Worm (Caenorhabditis elegans) whole organism, L1 larva: ENCODE measurements around the gene T01D3.1.
A peak's percentile ranks its signal among the peaks of the same experiment; 100 is the strongest.

Source experiments
- Y116A8C.19 ChIP-seq: sonication (generic microtip); optimal IDR thresholded peaks from 2 replicates; lab custom pipeline; 2016; ENCODE audit warnings: missing compliant biosample characterization, missing genetic modification characterization, borderline replicate concordance
- aha-1 ChIP-seq: fragments of 150-350 bp; optimal IDR thresholded peaks from 2 replicates; lab custom pipeline; 2014; ENCODE audit warnings: missing biosample characterization, missing genetic modification characterization
- alr-1 ChIP-seq: fragments of 200-800 bp; sonication (Bioruptor generic); optimal IDR thresholded peaks from 2 replicates; lab custom pipeline; 2018; ENCODE audit warnings: borderline replicate concordance, mild to moderate bottlenecking, missing genetic modification characterization, missing compliant biosample characterization
- aly-2 ChIP-seq: fragments of 150-350 bp; optimal IDR thresholded peaks from 2 replicates; lab custom pipeline; 2014; ENCODE audit warnings: missing biosample characterization, missing genetic modification characterization
- blmp-1 ChIP-seq: fragments of 150-350 bp; optimal IDR thresholded peaks from 2 replicates; lab custom pipeline; 2014; ENCODE audit warnings: missing biosample characterization, missing genetic modification characterization
- ceh-63 ChIP-seq: fragments of 200-800 bp; sonication (Bioruptor generic); optimal IDR thresholded peaks from 2 replicates; lab custom pipeline; 2018; ENCODE audit warnings: mild to moderate bottlenecking, missing genetic modification characterization, missing compliant biosample characterization
- ceh-8 ChIP-seq: fragments of 200-800 bp; sonication (Bioruptor generic); optimal IDR thresholded peaks from 2 replicates; lab custom pipeline; 2018; ENCODE audit warnings: mild to moderate bottlenecking, missing genetic modification characterization, moderate library complexity, missing compliant biosample characterization
- ceh-88 ChIP-seq: fragments of 200-800 bp; sonication (Bioruptor generic); IDR thresholded peaks from 2 replicates; pipeline ENCODE4 v1.3.6; 2022; ENCODE audit warnings: missing genetic modification characterization, missing compliant biosample characterization
- ces-1 ChIP-seq: fragments of 150-350 bp; optimal IDR thresholded peaks from 2 replicates; lab custom pipeline; 2014; ENCODE audit warnings: missing biosample characterization, missing genetic modification reagents, missing genetic modification characterization
- dsc-1 ChIP-seq: sonication (generic microtip); optimal IDR thresholded peaks from 2 replicates; lab custom pipeline; 2016; ENCODE audit warnings: mild to moderate bottlenecking, missing genetic modification characterization, missing compliant biosample characterization
- efl-1 ChIP-seq, 4 experiments: fragments of 150-350 bp; optimal IDR thresholded peaks in 3 of 4; peaks in 1 of 4; 1 replicate in 1 of 4; 2 replicates in 3 of 4; lab custom pipeline; 2014; ENCODE audit warnings: missing biosample characterization in 2 of 4, missing genetic modification characterization in 2 of 4, missing genetic modification reagents in 2 of 4
- egl-27 ChIP-seq, 2 experiments: fragments of 150-350 bp in 1 of 2; sonication (generic microtip); optimal IDR thresholded peaks; 3 replicates each; lab custom pipeline; 2017 to 2018; ENCODE audit warnings: missing biosample characterization in 2 of 2, missing genetic modification characterization in 2 of 2, missing genetic modification reagents in 2 of 2
- elt-2 ChIP-seq: sonication (generic microtip); optimal IDR thresholded peaks from 2 replicates; lab custom pipeline; 2016; ENCODE audit warnings: missing genetic modification characterization, mild to moderate bottlenecking, inconsistent platforms, missing compliant biosample characterization, missing genetic modification reagents
- elt-3 ChIP-seq, 6 experiments: fragments of 150-350 bp in 1 of 6; sonication (generic microtip); optimal IDR thresholded peaks; 2 replicates each; lab custom pipeline; 2017 to 2018; ENCODE audit warnings: missing biosample characterization in 6 of 6, missing genetic modification characterization in 6 of 6, inconsistent platforms in 1 of 6
- ets-5 ChIP-seq: fragments of 200-800 bp; sonication (Bioruptor generic); IDR thresholded peaks from 2 replicates; pipeline ENCODE4 v1.3.6; 2022; ENCODE audit warnings: missing genetic modification characterization, missing compliant biosample characterization
- fkh-4 ChIP-seq: sonication (generic microtip); optimal IDR thresholded peaks from 2 replicates; lab custom pipeline; 2016; ENCODE audit warnings: missing compliant biosample characterization, missing genetic modification characterization, borderline replicate concordance
- fos-1 ChIP-seq: fragments of 150-350 bp; optimal IDR thresholded peaks from 2 replicates; lab custom pipeline; 2014; ENCODE audit warnings: missing biosample characterization, missing genetic modification characterization
- hlh-17 ChIP-seq: fragments of 200-800 bp; sonication (Bioruptor generic); optimal IDR thresholded peaks from 2 replicates; lab custom pipeline; 2018; ENCODE audit warnings: missing genetic modification characterization, mild to moderate bottlenecking, missing compliant biosample characterization, moderate library complexity, borderline replicate concordance
- irx-1 ChIP-seq: sonication (generic microtip); optimal IDR thresholded peaks from 2 replicates; lab custom pipeline; 2016; ENCODE audit warnings: missing genetic modification characterization, missing compliant biosample characterization
- isw-1 ChIP-seq: fragments of 200-800 bp; sonication (Bioruptor generic); IDR thresholded peaks from 2 replicates; pipeline ENCODE4 v1.3.6; 2022; ENCODE audit warnings: missing genetic modification characterization, missing compliant biosample characterization
- lin-14 ChIP-seq: fragments of 200-800 bp; sonication (Bioruptor generic); optimal IDR thresholded peaks from 2 replicates; lab custom pipeline; 2018; ENCODE audit warnings: mild to moderate bottlenecking, missing genetic modification characterization, moderate library complexity, missing compliant biosample characterization
- lin-15B ChIP-seq: fragments of 150-350 bp; sonication (generic microtip); optimal IDR thresholded peaks from 3 replicates; lab custom pipeline; 2014; ENCODE audit warnings: missing biosample characterization, missing genetic modification characterization
- lin-35 ChIP-seq, 2 experiments: fragments of 150-350 bp; optimal IDR thresholded peaks; 2 replicates each; lab custom pipeline; 2014; ENCODE audit warnings: missing biosample characterization in 2 of 2, missing genetic modification characterization in 2 of 2, missing genetic modification reagents in 2 of 2
- lsy-2 ChIP-seq, 2 experiments: fragments of 150-350 bp; optimal IDR thresholded peaks; 2 replicates each; lab custom pipeline; 2014; ENCODE audit warnings: missing biosample characterization in 2 of 2, missing genetic modification characterization in 2 of 2
- mep-1 ChIP-seq: fragments of 150-350 bp; optimal IDR thresholded peaks from 2 replicates; lab custom pipeline; 2014; ENCODE audit warnings: missing biosample characterization, missing genetic modification characterization
- nhr-11 ChIP-seq: fragments of 150-350 bp; optimal IDR thresholded peaks from 2 replicates; lab custom pipeline; 2014; ENCODE audit warnings: missing biosample characterization, missing genetic modification characterization
- nhr-237 ChIP-seq: fragments of 150-350 bp; optimal IDR thresholded peaks from 2 replicates; lab custom pipeline; 2014; ENCODE audit warnings: missing biosample characterization, missing genetic modification characterization
- nhr-28 ChIP-seq: fragments of 150-350 bp; optimal IDR thresholded peaks from 2 replicates; lab custom pipeline; 2014; ENCODE audit warnings: missing biosample characterization, missing genetic modification characterization
- nhr-47 ChIP-seq: sonication (generic microtip); optimal IDR thresholded peaks from 2 replicates; lab custom pipeline; 2016; ENCODE audit warnings: mild to moderate bottlenecking, missing genetic modification characterization, moderate library complexity, missing compliant biosample characterization
- nhr-76 ChIP-seq: sonication (generic microtip); optimal IDR thresholded peaks from 2 replicates; lab custom pipeline; 2017; ENCODE audit warnings: missing biosample characterization, missing genetic modification characterization
- nhr-90 ChIP-seq: sonication (generic microtip); optimal IDR thresholded peaks from 2 replicates; lab custom pipeline; 2016; ENCODE audit warnings: mild to moderate bottlenecking, missing genetic modification characterization, missing compliant biosample characterization; ENCODE audit not compliant: poor library complexity
- snu-23 ChIP-seq: sonication (generic microtip); optimal IDR thresholded peaks from 2 replicates; lab custom pipeline; 2016; ENCODE audit warnings: missing genetic modification characterization, missing compliant biosample characterization
- sup-37 ChIP-seq: fragments of 200-800 bp; sonication (Bioruptor generic); optimal IDR thresholded peaks from 2 replicates; lab custom pipeline; 2018; ENCODE audit warnings: mild to moderate bottlenecking, missing genetic modification characterization, missing compliant biosample characterization
- tbx-2 ChIP-seq: sonication (generic microtip); optimal IDR thresholded peaks from 2 replicates; lab custom pipeline; 2016; ENCODE audit warnings: missing genetic modification characterization, missing compliant biosample characterization
- vab-15 ChIP-seq: sonication (generic microtip); optimal IDR thresholded peaks from 2 replicates; lab custom pipeline; 2017; ENCODE audit warnings: missing genotype, mild to moderate bottlenecking, missing genetic modification characterization, missing compliant biosample characterization
- xbp-1 ChIP-seq: sonication (generic microtip); optimal IDR thresholded peaks from 2 replicates; lab custom pipeline; 2016; ENCODE audit warnings: missing genetic modification characterization, missing compliant biosample characterization
- ztf-4 ChIP-seq: fragments of 150-350 bp; optimal IDR thresholded peaks from 2 replicates; lab custom pipeline; 2014; ENCODE audit warnings: missing biosample characterization, missing genetic modification characterization

T01D3.1 gene

DNA sequence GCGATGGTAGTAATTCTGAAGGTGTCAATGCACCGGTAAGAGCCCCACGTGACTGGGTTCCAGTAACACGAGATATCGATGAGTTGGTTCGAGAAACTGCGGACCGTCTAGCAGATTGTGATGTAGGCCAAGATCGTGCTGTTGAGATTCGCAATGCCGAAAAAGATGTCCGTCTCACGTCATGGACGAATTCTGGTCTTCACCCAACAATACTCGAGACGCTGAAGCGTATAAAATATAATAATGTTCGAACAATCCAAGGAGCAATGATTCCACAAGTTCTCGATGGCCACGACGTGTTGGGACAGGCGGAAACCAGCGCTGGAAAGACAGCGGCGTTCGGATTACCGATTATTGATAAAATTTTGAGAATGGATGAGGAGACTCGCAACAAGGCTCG lies 23.2 kb upstream of the T01D3.1 start:
- TF ChIP-seq nhr-90 (no peak), isw-1 (GFP tag; lab: Robert Waterston, UW) (no peak), ces-1 (GFP tag; lab: Kevin White, UChicago) (no peak), nhr-28 (tag; lab: Kevin White, UChicago) (no peak), dsc-1 (tag; lab: Kevin White, UChicago) (no peak), tbx-2 (no peak), vab-15 (tag; lab: Kevin White, UChicago) (no peak), nhr-76 (tag; lab: Kevin White, UChicago) (no peak), fkh-4 (tag; lab: Kevin White, UChicago) (no peak), sup-37 (GFP tag; lab: Kevin White, UChicago) (no peak), lin-35 (GFP tag; optimal IDR thresholded peaks at IDR 0.05; lab: Kevin White, UChicago) (no peak), blmp-1 (tag; lab: Kevin White, UChicago) (no peak), mep-1 (tag; lab: Kevin White, UChicago) (no peak), xbp-1 (tag; lab: Kevin White, UChicago) (no peak)

DNA sequence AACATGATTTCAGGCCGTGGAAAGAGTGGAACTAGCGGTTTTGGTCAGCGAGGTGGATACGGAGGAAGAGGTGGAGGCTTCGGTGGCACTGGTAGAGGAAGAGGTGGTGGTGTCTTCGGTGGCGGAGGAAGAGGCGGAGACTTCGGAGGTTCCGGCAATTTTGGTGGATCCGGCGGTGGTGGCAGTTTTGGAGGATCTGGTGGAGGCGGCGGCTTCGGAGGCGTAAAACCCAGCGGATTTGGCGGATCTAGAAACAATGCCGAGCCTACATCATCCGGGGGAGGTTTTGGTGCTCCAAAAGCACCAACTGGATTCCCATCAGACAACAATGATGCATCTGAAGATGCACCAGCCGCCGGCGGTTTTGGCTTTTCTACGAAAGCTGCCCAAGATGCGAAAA lies 21.4 kb upstream of the T01D3.1 start:
- TF ChIP-seq irx-1 (no peak), snu-23 (GFP tag; lab: Kevin White, UChicago) (no peak), Y116A8C.19 (tag; lab: Kevin White, UChicago) (no peak), aha-1 (tag; lab: Kevin White, UChicago) (no peak), egl-27 (tag; optimal IDR thresholded peaks at IDR 0.05; lab: Kevin White, UChicago) (no peak), ceh-8 (no peak), ets-5 (no peak), elt-2 (tag; lab: Kevin White, UChicago) (no peak), nhr-47 (tag; lab: Kevin White, UChicago) (no peak), elt-3 (tag; optimal IDR thresholded peaks at IDR 0.05; lab: Kevin White, UChicago) (no peak), ceh-88 (no peak), vab-15 (tag; lab: Kevin White, UChicago) (no peak), nhr-237 (tag; lab: Kevin White, UChicago) (no peak), aly-2 (no peak), alr-1 (tag; lab: Kevin White, UChicago) (no peak), fos-1 (no peak), lin-14 (GFP tag; lab: Kevin White, UChicago) (no peak), lsy-2 (tag; optimal IDR thresholded peaks at IDR 0.05; lab: Kevin White, UChicago) (no peak)
- TF ChIP-seq, all 84 proteins: peak for 0

DNA sequence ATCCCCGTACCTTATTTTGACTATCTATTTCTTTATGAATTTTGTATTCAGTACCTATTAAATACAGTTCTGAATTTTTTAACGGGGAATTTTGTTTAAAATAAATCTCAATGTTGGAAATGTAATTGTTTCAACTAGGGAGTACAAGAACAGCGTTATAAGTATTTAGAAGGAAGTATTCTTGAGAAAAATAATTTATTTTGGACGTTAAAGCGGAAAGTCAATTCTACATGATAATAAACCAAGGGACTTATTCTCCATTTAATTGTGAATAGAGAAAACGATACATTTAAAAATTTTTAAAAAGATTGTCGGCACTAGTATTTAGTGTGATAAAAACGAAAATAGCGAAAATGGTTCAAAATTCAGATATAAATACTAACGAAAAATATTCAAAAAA lies 20.5 kb upstream of the T01D3.1 start:
- TF ChIP-seq lin-15B (tag; lab: Kevin White, UChicago) (no peak), ztf-4 (tag; lab: Kevin White, UChicago) (no peak), ceh-63 (GFP tag; lab: Kevin White, UChicago) (no peak), hlh-17 (no peak), irx-1 (no peak)

DNA sequence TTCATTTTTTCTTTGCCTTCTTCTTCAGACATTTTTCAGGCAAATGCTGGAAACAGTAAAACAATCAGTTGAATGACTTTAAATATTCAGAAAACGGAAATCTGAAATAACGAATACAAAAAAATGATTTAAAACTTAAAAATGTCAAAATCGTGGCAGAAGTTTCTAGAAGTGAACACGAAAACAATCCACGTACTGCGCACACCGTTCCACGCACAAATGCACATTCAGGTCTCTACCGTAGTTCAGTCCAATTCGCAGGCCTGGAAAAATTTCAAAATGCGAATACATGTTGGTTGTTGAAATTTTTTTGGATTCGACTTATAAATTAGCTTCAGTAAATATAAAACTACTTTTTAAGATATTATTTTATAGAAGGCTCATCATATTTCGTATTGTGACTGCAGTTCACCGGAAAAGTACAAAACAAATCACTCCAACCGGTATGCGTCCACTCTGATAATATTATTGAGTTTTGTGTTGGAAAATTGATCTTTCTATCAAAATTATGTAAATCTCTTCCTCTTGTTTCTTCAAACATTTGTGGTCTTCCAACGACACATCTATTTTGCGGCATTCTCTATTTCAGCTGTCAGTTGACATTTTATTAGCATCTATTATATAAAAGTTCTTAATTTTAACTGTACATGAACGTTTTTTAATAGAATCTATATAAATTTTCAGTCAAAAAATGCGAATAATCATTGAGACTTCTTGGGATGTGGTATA lies 17.6 kb upstream of the T01D3.1 start, which contains the start of the genes mip-2 and F58G11.4:
Gene mip-2 (minus strand): TSS at position 48 of the 729 bp plus-strand sequence.
Gene F58G11.4 (plus strand): TSS at position 679 of the 729 bp plus-strand sequence.
- TF ChIP-seq efl-1 (optimal IDR thresholded peaks at IDR 0.05; lab: Kevin White, UChicago) = no peak
- peak in 1 of 2 experiments; percentile 84 for TF ChIP-seq efl-1 (GFP tag; optimal IDR thresholded peaks at IDR 0.05 in 1 of 2; lab: Kevin White, UChicago)
- no peak for TF ChIP-seq nhr-11 (tag; lab: Kevin White, UChicago)
